Fruit fly (Drosophila melanogaster) whole organism: ENCODE data around the gene Atg18b.

Experiments
- CG8478 ChIP-seq: fragments of >200 bp; optimal IDR thresholded peaks from 2 replicates; lab custom pipeline; 2018; ENCODE audit warnings: inconsistent platforms
- Dll ChIP-seq: fragments of >200 bp; optimal IDR thresholded peaks from 2 replicates; lab custom pipeline; 2017
- usp ChIP-seq: fragments of >200 bp; optimal IDR thresholded peaks from 2 replicates; lab custom pipeline; 2017; ENCODE audit warnings: missing biosample characterization, missing genetic modification characterization, mixed read lengths

dm6 chr2L:21251750-21252149 is 31.4 kb upstream of the Atg18b start:
- TF ChIP-seq Dll (lab: Kevin White, UChicago) (no peak), CG8478 (lab: Kevin White, UChicago) (no peak), usp (GFP tag; lab: Kevin White, UChicago) (no peak)
